Worm (Caenorhabditis elegans) whole organism, midembryonic: ENCODE results near the gene F09E10.1.

ENCODE experiments used
- cog-1 ChIP-seq: sonication (generic microtip); optimal IDR thresholded peaks from 2 replicates; lab custom pipeline; 2016; ENCODE audit warnings: missing genetic modification characterization, missing compliant biosample characterization
- flt-1 ChIP-seq: fragments of 200-800 bp; sonication (Bioruptor generic); IDR thresholded peaks from 2 replicates; pipeline ENCODE4 v1.3.6; 2022; ENCODE audit warnings: missing genetic modification characterization, missing compliant biosample characterization
- med-1 ChIP-seq: sonication (generic microtip); optimal IDR thresholded peaks from 2 replicates; lab custom pipeline; 2017; ENCODE audit warnings: missing genetic modification characterization, mild to moderate bottlenecking, missing compliant biosample characterization, antibody characterized with exemption, missing genetic modification reagents; ENCODE audit not compliant: insufficient read depth
- ref-1 ChIP-seq: fragments of 200-800 bp; sonication (Bioruptor generic); conservative IDR thresholded peaks from 2 replicates; pipeline ENCODE4 v1.3.6; 2022; ENCODE audit warnings: missing genetic modification reagents, missing genetic modification characterization, missing compliant biosample characterization
- ztf-23 ChIP-seq: fragments of 200-800 bp; sonication (Bioruptor generic); IDR thresholded peaks from 2 replicates; pipeline ENCODE4 v1.3.6; 2022; ENCODE audit warnings: missing genetic modification reagents, missing genetic modification characterization, missing compliant biosample characterization

DNA sequence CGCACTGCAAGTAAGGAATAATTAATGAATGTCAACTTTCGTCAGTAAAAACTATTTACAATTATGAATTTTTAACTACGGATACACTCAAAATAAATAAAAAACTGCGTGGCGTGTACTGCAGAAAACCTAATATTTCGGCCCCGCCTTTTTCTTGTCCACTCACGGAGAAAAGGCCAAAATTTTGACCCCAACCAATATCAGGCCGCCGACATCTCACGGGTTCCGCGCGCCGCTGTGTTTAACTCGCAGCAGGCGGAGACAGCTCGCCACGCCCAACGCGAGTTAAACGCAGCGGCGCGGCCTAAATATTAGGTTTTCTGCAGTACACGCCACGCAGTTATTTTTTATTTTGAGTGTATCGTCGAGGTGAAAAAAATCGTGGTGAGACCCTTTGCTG lies 31.4 kb upstream of the F09E10.1 start:
- TF ChIP-seq flt-1 (GFP tag; lab: Robert Waterston, UW) (no peak), ztf-23 (GFP tag; lab: Robert Waterston, UW) (no peak), med-1 (GFP tag; lab: Kevin White, UChicago) (no peak), cog-1 (tag; lab: Kevin White, UChicago) (no peak), ref-1 (GFP tag; lab: Robert Waterston, UW) (no peak)
